Worm (Caenorhabditis elegans) whole organism, midembryonic: ENCODE data around the gene cpar-1.

Experiments used
- T22C8.4 ChIP-seq: fragments of 200-800 bp; sonication (Bioruptor generic); IDR thresholded peaks from 2 replicates; pipeline ENCODE4 v1.3.6; 2022; ENCODE audit warnings: missing genetic modification characterization, missing compliant biosample characterization
- flt-1 ChIP-seq: fragments of 200-800 bp; sonication (Bioruptor generic); IDR thresholded peaks from 2 replicates; pipeline ENCODE4 v1.3.6; 2022; ENCODE audit warnings: missing genetic modification characterization, missing compliant biosample characterization
- klf-2 ChIP-seq: fragments of 200-800 bp; sonication (Bioruptor generic); conservative IDR thresholded peaks from 2 replicates; pipeline ENCODE4 v1.3.6; 2022; ENCODE audit warnings: missing genetic modification reagents, missing genetic modification characterization, missing compliant biosample characterization
- med-1 ChIP-seq: sonication (generic microtip); optimal IDR thresholded peaks from 2 replicates; lab custom pipeline; 2017; ENCODE audit warnings: missing genetic modification characterization, mild to moderate bottlenecking, missing compliant biosample characterization, antibody characterized with exemption, missing genetic modification reagents; ENCODE audit not compliant: insufficient read depth
- ref-1 ChIP-seq: fragments of 200-800 bp; sonication (Bioruptor generic); conservative IDR thresholded peaks from 2 replicates; pipeline ENCODE4 v1.3.6; 2022; ENCODE audit warnings: missing genetic modification reagents, missing genetic modification characterization, missing compliant biosample characterization
- ztf-23 ChIP-seq: fragments of 200-800 bp; sonication (Bioruptor generic); IDR thresholded peaks from 2 replicates; pipeline ENCODE4 v1.3.6; 2022; ENCODE audit warnings: missing genetic modification reagents, missing genetic modification characterization, missing compliant biosample characterization
- ztf-29 ChIP-seq: fragments of 200-800 bp; sonication (Bioruptor generic); IDR thresholded peaks from 2 replicates; pipeline ENCODE4 v1.3.6; 2022; ENCODE audit warnings: missing genetic modification reagents, missing genetic modification characterization, missing compliant biosample characterization

DNA sequence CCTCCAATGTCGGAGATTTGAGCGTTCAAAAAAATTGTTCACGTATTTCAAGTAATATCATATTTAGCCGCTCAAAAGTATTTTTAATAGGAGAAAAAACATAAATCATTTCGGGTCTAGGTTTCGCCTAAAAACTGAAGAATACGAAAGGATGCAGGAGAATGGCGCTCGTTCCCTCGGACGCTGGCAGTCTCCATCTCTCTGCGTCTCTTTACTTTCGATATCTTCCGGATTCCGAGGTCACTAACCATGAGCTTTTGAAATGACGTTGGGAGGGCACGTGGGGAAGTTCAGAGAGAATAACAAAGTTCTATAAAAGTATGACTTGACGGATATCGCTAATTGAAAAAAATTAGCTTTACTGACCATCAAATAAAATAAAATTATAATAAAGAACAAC lies 42.9 kb upstream of the cpar-1 start:
- TF ChIP-seq T22C8.4, result no peak
- TF ChIP-seq flt-1, result no peak
- no peak for TF ChIP-seq ztf-29 (GFP tag; lab: Robert Waterston, UW)
- no peak for TF ChIP-seq klf-2
- TF ChIP-seq ztf-23 (GFP tag; lab: Robert Waterston, UW), result no peak
- TF ChIP-seq med-1 (GFP tag; lab: Kevin White, UChicago), result no peak
- TF ChIP-seq ref-1 (GFP tag; lab: Robert Waterston, UW), result no peak
